Fruit fly (Drosophila melanogaster) whole organism, wandering third instar larva: ENCODE data around the gene Bgb.

Source experiments
- Abd-B ChIP-seq: fragments of >200 bp; optimal IDR thresholded peaks from 2 replicates; lab custom pipeline; 2017; ENCODE audit warnings: missing biosample characterization, missing genetic modification characterization
- CG9705 ChIP-seq: fragments of 200-800 bp; sonication (Bioruptor generic); optimal IDR thresholded peaks from 2 replicates; lab custom pipeline; 2018; ENCODE audit warnings: missing biosample characterization, mild to moderate bottlenecking, missing genetic modification characterization
- CrebA ChIP-seq: fragments of 200-800 bp; sonication (Bioruptor generic); optimal IDR thresholded peaks from 2 replicates; lab custom pipeline; 2016; ENCODE audit warnings: missing biosample characterization, mild to moderate bottlenecking, missing genetic modification characterization, borderline replicate concordance
- Dfd ChIP-seq: fragments of >200 bp; optimal IDR thresholded peaks from 2 replicates; lab custom pipeline; 2017; ENCODE audit warnings: missing biosample characterization, missing genetic modification characterization
- Dif ChIP-seq: fragments of 200-275, 200-300 bp; sonication (Bioruptor generic); optimal IDR thresholded peaks from 2 replicates; lab custom pipeline; 2018; ENCODE audit warnings: missing biosample characterization, missing genetic modification characterization; ENCODE audit not compliant: partially characterized antibody
- GATAd ChIP-seq: sonication (Bioruptor generic); optimal IDR thresholded peaks from 2 replicates; lab custom pipeline; 2016; ENCODE audit warnings: missing biosample characterization, missing genetic modification characterization
- HLH106 ChIP-seq: fragments of 200-800 bp; optimal IDR thresholded peaks from 3 replicates; lab custom pipeline; 2019; ENCODE audit warnings: missing biosample characterization, mild to moderate bottlenecking, missing genetic modification characterization, moderate library complexity
- Hnf4 ChIP-seq: fragments of 200-800 bp; sonication (Bioruptor generic); optimal IDR thresholded peaks from 2 replicates; lab custom pipeline; 2016; ENCODE audit warnings: missing biosample characterization, mild to moderate bottlenecking, missing genetic modification characterization
- Hr78 ChIP-seq: fragments of >200 bp; optimal IDR thresholded peaks from 2 replicates; lab custom pipeline; 2017; ENCODE audit warnings: missing biosample characterization, missing genetic modification characterization
- Jra ChIP-seq: sonication (Bioruptor generic); optimal IDR thresholded peaks from 2 replicates; lab custom pipeline; 2016; ENCODE audit warnings: missing biosample characterization, missing genetic modification characterization
- Mio ChIP-seq: sonication (Bioruptor generic); optimal IDR thresholded peaks from 2 replicates; lab custom pipeline; 2016; ENCODE audit warnings: missing biosample characterization, missing genetic modification characterization
- N ChIP-seq: fragments of >200 bp; optimal IDR thresholded peaks from 2 replicates; lab custom pipeline; 2018; ENCODE audit warnings: missing biosample characterization, missing external identifiers, missing genetic modification characterization
- OdsH ChIP-seq: fragments of 200-800 bp; sonication (Bioruptor generic); optimal IDR thresholded peaks from 2 replicates; lab custom pipeline; 2016; ENCODE audit warnings: missing biosample characterization, mild to moderate bottlenecking, missing genetic modification characterization
- Rel ChIP-seq, 2 experiments: fragments of 200-800 bp; sonication (Bioruptor generic) in 1 of 2; optimal IDR thresholded peaks; 2 replicates in 1 of 2; 3 replicates in 1 of 2; lab custom pipeline; 2016 to 2019; ENCODE audit warnings: mild to moderate bottlenecking in 2 of 2, missing biosample characterization in 2 of 2, missing genetic modification characterization in 2 of 2, moderate library complexity in 1 of 2
- Sp1 ChIP-seq: fragments of 200-800 bp; sonication (Bioruptor generic); optimal IDR thresholded peaks from 3 replicates; lab custom pipeline; 2019; ENCODE audit warnings: missing biosample characterization, mild to moderate bottlenecking, missing genetic modification characterization, moderate library complexity
- Vsx2 ChIP-seq: fragments of 200-300, 225-300 bp; sonication (Bioruptor generic); optimal IDR thresholded peaks from 2 replicates; lab custom pipeline; 2018; ENCODE audit warnings: missing biosample characterization, missing genetic modification characterization; ENCODE audit not compliant: partially characterized antibody
- br ChIP-seq: fragments of 200-800 bp; sonication (Bioruptor generic); optimal IDR thresholded peaks from 2 replicates; lab custom pipeline; 2016; ENCODE audit warnings: missing biosample characterization, missing genetic modification characterization
- brk ChIP-seq: fragments of 200-800 bp; sonication (Bioruptor generic); optimal IDR thresholded peaks from 2 replicates; lab custom pipeline; 2016; ENCODE audit warnings: missing biosample characterization, mild to moderate bottlenecking, missing genetic modification characterization
- dmrt93B ChIP-seq: fragments of 200-800 bp; sonication (Bioruptor generic); optimal IDR thresholded peaks from 2 replicates; lab custom pipeline; 2018; ENCODE audit warnings: missing biosample characterization, mild to moderate bottlenecking, missing genetic modification characterization
- dsf ChIP-seq: sonication (Bioruptor generic); optimal IDR thresholded peaks from 2 replicates; lab custom pipeline; 2016; ENCODE audit warnings: missing biosample characterization, missing genetic modification characterization, borderline replicate concordance
- ey ChIP-seq: fragments of 200-800 bp; sonication (Bioruptor generic); optimal IDR thresholded peaks from 2 replicates; lab custom pipeline; 2016; ENCODE audit warnings: missing biosample characterization, missing genetic modification characterization
- foxo ChIP-seq, 2 experiments: fragments of 200-800 bp; sonication (Bioruptor generic); optimal IDR thresholded peaks; 2 replicates in 1 of 2; 3 replicates in 1 of 2; lab custom pipeline; 2016 to 2017; ENCODE audit warnings: missing biosample characterization in 2 of 2, missing genetic modification characterization in 2 of 2
- fru ChIP-seq: fragments of 200-800 bp; sonication (Bioruptor generic); optimal IDR thresholded peaks from 3 replicates; lab custom pipeline; 2016; ENCODE audit warnings: missing biosample characterization, mild to moderate bottlenecking, missing genetic modification characterization
- h ChIP-seq: fragments of 200-800 bp; sonication (Bioruptor generic); optimal IDR thresholded peaks from 3 replicates; lab custom pipeline; 2016; ENCODE audit warnings: missing biosample characterization, mild to moderate bottlenecking, missing genetic modification characterization
- jim ChIP-seq: fragments of 175-275, 200-325 bp; sonication (Bioruptor generic); optimal IDR thresholded peaks from 2 replicates; lab custom pipeline; 2016; ENCODE audit warnings: missing biosample characterization, mild to moderate bottlenecking, missing genetic modification characterization
- lola ChIP-seq: fragments of >200 bp; optimal IDR thresholded peaks from 2 replicates; lab custom pipeline; 2017; ENCODE audit warnings: missing biosample characterization, missing genetic modification characterization
- pan ChIP-seq: fragments of >200 bp; optimal IDR thresholded peaks from 2 replicates; lab custom pipeline; 2017
- psq ChIP-seq: fragments of 200-800 bp; sonication (Bioruptor generic); optimal IDR thresholded peaks from 3 replicates; lab custom pipeline; 2017; ENCODE audit warnings: missing biosample characterization, mild to moderate bottlenecking, missing genetic modification characterization, moderate library complexity
- rgr ChIP-seq: fragments of 200-800 bp; sonication (Bioruptor generic); optimal IDR thresholded peaks from 3 replicates; lab custom pipeline; 2016; ENCODE audit warnings: missing biosample characterization, mild to moderate bottlenecking, missing genetic modification characterization
- sage ChIP-seq: fragments of 200-800 bp; sonication (Bioruptor generic); optimal IDR thresholded peaks from 2 replicates; lab custom pipeline; 2016; ENCODE audit warnings: missing biosample characterization, mild to moderate bottlenecking, missing genetic modification characterization
- tai ChIP-seq: sonication (Bioruptor generic); optimal IDR thresholded peaks from 2 replicates; lab custom pipeline; 2016; ENCODE audit warnings: missing biosample characterization, missing genetic modification characterization
- usp ChIP-seq: fragments of >200 bp; optimal IDR thresholded peaks from 2 replicates; lab custom pipeline; 2017; ENCODE audit warnings: missing biosample characterization, missing genetic modification characterization
- woc ChIP-seq: sonication (Bioruptor generic); optimal IDR thresholded peaks from 2 replicates; lab custom pipeline; 2016; ENCODE audit warnings: missing biosample characterization, mild to moderate bottlenecking, missing genetic modification characterization

The Bgb gene

dm6 chr3L:1670008-1670407, 30.5 kb downstream of the Bgb start, which contains the start of gene RabX5:
RabX5 (minus strand) TSS chr3L:1670108.
- TF ChIP-seq jim (no peak), br (no peak), dmrt93B (no peak), CrebA (GFP tag; lab: Kevin White, UChicago) (no peak), brk (no peak), usp (no peak), Hnf4 (GFP tag; lab: Kevin White, UChicago) (no peak), GATAd (GFP tag; lab: Kevin White, UChicago) (no peak)

dm6 chr3L:1672627-1673026, 33.1 kb downstream of the Bgb start, which contains the start of gene CG13930:
CG13930 (minus strand) TSS chr3L:1672727.
- TF ChIP-seq fru (GFP tag; lab: Kevin White, UChicago) (no peak), OdsH (GFP tag; lab: Kevin White, UChicago) (no peak), br (no peak), ey (GFP tag; lab: Kevin White, UChicago) (no peak), pan (lab: Kevin White, UChicago) (no peak), Abd-B (GFP tag; lab: Kevin White, UChicago) (no peak), psq (GFP tag; lab: Kevin White, UChicago) (no peak), Mio (GFP tag; lab: Kevin White, UChicago) (no peak), lola (GFP tag; lab: Kevin White, UChicago) (no peak), usp (no peak), foxo (GFP tag; optimal IDR thresholded peaks at IDR 0.05; lab: Kevin White, UChicago) (no peak), CrebA (GFP tag; lab: Kevin White, UChicago) (no peak), rgr (GFP tag; lab: Kevin White, UChicago) (no peak)

dm6 chr3L:1674381-1674780, 34.9 kb downstream of the Bgb start, which contains the start of gene CG7991:
CG7991 (plus strand) TSS chr3L:1674709.
- TF ChIP-seq usp (no peak), Mio (GFP tag; lab: Kevin White, UChicago) (no peak), Hnf4 (GFP tag; lab: Kevin White, UChicago) (no peak), sage (GFP tag; lab: Kevin White, UChicago) (no peak), Vsx2 (no peak), Hr78 (no peak), Dfd (no peak), dsf (GFP tag; lab: Kevin White, UChicago) (no peak), dmrt93B (no peak)

dm6 chr3L:1675242-1675641, 35.7 kb downstream of the Bgb start:
- TF ChIP-seq Sp1 (GFP tag; lab: Kevin White, UChicago) (no peak), jim (no peak), woc (GFP tag; lab: Kevin White, UChicago) (no peak), dsf (GFP tag; lab: Kevin White, UChicago) (no peak), tai (GFP tag; lab: Kevin White, UChicago) (no peak), dmrt93B (no peak), rgr (GFP tag; lab: Kevin White, UChicago) (no peak), Mio (GFP tag; lab: Kevin White, UChicago) (no peak), N (GFP tag; lab: Kevin White, UChicago) (no peak)

dm6 chr3L:1676222-1676621, 36.7 kb downstream of the Bgb start:
- TF ChIP-seq sage (GFP tag; lab: Kevin White, UChicago) (no peak), CG9705 (no peak), dmrt93B (no peak), Dif (GFP tag; lab: Kevin White, UChicago) (no peak), fru (GFP tag; lab: Kevin White, UChicago) (no peak), h (GFP tag; lab: Kevin White, UChicago) (no peak), pan (lab: Kevin White, UChicago) (no peak), tai (GFP tag; lab: Kevin White, UChicago) (no peak), Mio (GFP tag; lab: Kevin White, UChicago) (no peak)

- TF ChIP-seq h (GFP tag; lab: Kevin White, UChicago): peak; percentile 11
- peak; percentile 1 for TF ChIP-seq fru (GFP tag; lab: Kevin White, UChicago)
- TF ChIP-seq Rel (GFP tag; optimal IDR thresholded peaks at IDR 0.05; lab: Kevin White, UChicago): no peak
- peak; percentile 71 for TF ChIP-seq Rel (tag; optimal IDR thresholded peaks at IDR 0.05; lab: Kevin White, UChicago)
- no peak for TF ChIP-seq Jra
- TF ChIP-seq woc (GFP tag; lab: Kevin White, UChicago): peak; percentile 20
- TF ChIP-seq Mio (GFP tag; lab: Kevin White, UChicago): no peak
- peak in 1 of 2 experiments; percentile 0 for TF ChIP-seq foxo (GFP tag; optimal IDR thresholded peaks at IDR 0.05; lab: Kevin White, UChicago)
- TF ChIP-seq HLH106 (tag; lab: Kevin White, UChicago): peak; percentile 11
Observed at dm6 chr3L:1679394-1679793, 39.9 kb downstream of the Bgb start.
